Fruit fly (Drosophila melanogaster) whole organism, embryonic: Measurements from ENCODE around the gene GAPcenA.

Experiments used
- B-H1 ChIP-seq: fragments of 200-800 bp; sonication (Bioruptor generic); IDR thresholded peaks from 3 replicates; pipeline ENCODE4 v1.3.6; 2022; ENCODE audit warnings: missing biosample characterization, missing genetic modification characterization
- B-H2 ChIP-seq: fragments of 200-800 bp; sonication (Bioruptor generic); optimal IDR thresholded peaks from 2 replicates; lab custom pipeline; 2018; ENCODE audit warnings: missing biosample characterization, mild to moderate bottlenecking, missing genetic modification characterization
- CG10209 ChIP-seq: fragments of 200-800 bp; sonication (Bioruptor generic); optimal IDR thresholded peaks from 3 replicates; lab custom pipeline; 2017; ENCODE audit warnings: missing biosample characterization, mild to moderate bottlenecking, missing genetic modification characterization, missing genetic modification reagents
- CG1024 ChIP-seq: fragments of 200-800 bp; sonication (Bioruptor generic); IDR thresholded peaks from 2 replicates; pipeline ENCODE4 v1.3.6; 2022; ENCODE audit warnings: missing biosample characterization, missing genetic modification characterization
- CG10654 ChIP-seq: fragments of 200-800 bp; sonication (Bioruptor generic); optimal IDR thresholded peaks from 2 replicates; lab custom pipeline; 2016; ENCODE audit warnings: missing biosample characterization, missing genetic modification characterization
- CG10979 ChIP-seq: fragments of 200-800 bp; sonication (Bioruptor generic); optimal IDR thresholded peaks from 2 replicates; lab custom pipeline; 2018; ENCODE audit warnings: missing biosample characterization, mild to moderate bottlenecking, missing genetic modification characterization, moderate library complexity
- CG11560 ChIP-seq: fragments of 200-800 bp; sonication (Bioruptor generic); IDR thresholded peaks from 3 replicates; pipeline ENCODE4 v1.3.6; 2022; ENCODE audit warnings: missing biosample characterization, missing genetic modification characterization
- CG15011 ChIP-seq: fragments of 200-800 bp; sonication (Bioruptor generic); optimal IDR thresholded peaks from 3 replicates; lab custom pipeline; 2018; ENCODE audit warnings: missing biosample characterization, mild to moderate bottlenecking, missing genetic modification characterization
- CG18764 ChIP-seq: fragments of 200-800 bp; sonication (Bioruptor generic); optimal IDR thresholded peaks from 3 replicates; lab custom pipeline; 2016; ENCODE audit warnings: missing biosample characterization, missing genetic modification characterization
- CG2129 ChIP-seq: fragments of 200-800 bp; sonication (Bioruptor generic); IDR thresholded peaks from 2 replicates; pipeline ENCODE4 v1.3.6; 2022; ENCODE audit warnings: missing biosample characterization, missing genetic modification characterization; ENCODE audit not compliant: partially characterized antibody
- CG33213 ChIP-seq: fragments of 200-800 bp; sonication (Bioruptor generic); optimal IDR thresholded peaks from 3 replicates; lab custom pipeline; 2016; ENCODE audit warnings: missing biosample characterization, missing genetic modification characterization
- CG34376 ChIP-seq: fragments of 200-800 bp; sonication (Bioruptor generic); optimal IDR thresholded peaks from 2 replicates; lab custom pipeline; 2018; ENCODE audit warnings: missing biosample characterization, mild to moderate bottlenecking, missing genetic modification characterization
- CG3726 ChIP-seq: fragments of 200-800 bp; sonication (Bioruptor generic); IDR thresholded peaks from 3 replicates; pipeline ENCODE4, ENCODE4 v1.3.6; 2022; ENCODE audit warnings: missing biosample characterization, missing genetic modification characterization
- CG4707 ChIP-seq: fragments of 200-800 bp; sonication (Bioruptor generic); optimal IDR thresholded peaks from 2 replicates; lab custom pipeline; 2018; ENCODE audit warnings: missing biosample characterization, mild to moderate bottlenecking, missing genetic modification characterization, moderate library complexity
- CG5953 ChIP-seq: fragments of 200-800 bp; sonication (Bioruptor generic); IDR thresholded peaks from 2 replicates; pipeline ENCODE4 v1.3.6; 2022; ENCODE audit warnings: missing biosample characterization, missing genetic modification characterization
- CG7556 ChIP-seq: fragments of 200-800 bp; sonication (Bioruptor generic); optimal IDR thresholded peaks from 2 replicates; lab custom pipeline; 2017; ENCODE audit warnings: missing biosample characterization, mild to moderate bottlenecking, missing genetic modification characterization
- CG7839 ChIP-seq: fragments of 200-800 bp; sonication (Bioruptor generic); optimal IDR thresholded peaks from 3 replicates; lab custom pipeline; 2018; ENCODE audit warnings: missing biosample characterization, mild to moderate bottlenecking, missing genetic modification characterization, moderate library complexity
- CG8281 ChIP-seq: fragments of 200-800 bp; sonication (Bioruptor generic); optimal IDR thresholded peaks from 2 replicates; lab custom pipeline; 2018; ENCODE audit warnings: missing biosample characterization, mild to moderate bottlenecking, missing genetic modification characterization, moderate library complexity
- CG8388 ChIP-seq: fragments of 200-800 bp; sonication (Bioruptor generic); optimal IDR thresholded peaks from 2 replicates; lab custom pipeline; 2019; ENCODE audit warnings: missing biosample characterization, mild to moderate bottlenecking, missing genetic modification characterization, moderate library complexity
- Chrac-16 ChIP-seq: fragments of 200-800 bp; sonication (Bioruptor generic); optimal IDR thresholded peaks from 3 replicates; lab custom pipeline; 2016; ENCODE audit warnings: missing biosample characterization, missing genetic modification characterization
- Dref ChIP-seq: fragments of 200-800 bp; sonication (Bioruptor generic); IDR thresholded peaks from 2 replicates; pipeline ENCODE4 v1.3.6; 2022; ENCODE audit warnings: missing biosample characterization, missing genetic modification characterization
- GATAe ChIP-seq: fragments of 200-800 bp; sonication (Bioruptor generic); conservative IDR thresholded peaks from 2 replicates; pipeline ENCODE4 v1.3.6; 2022; ENCODE audit warnings: missing biosample characterization, missing genetic modification characterization
- HHEX ChIP-seq: fragments of 200-800 bp; sonication (Bioruptor generic); optimal IDR thresholded peaks from 3 replicates; lab custom pipeline; 2017; ENCODE audit warnings: missing biosample characterization, mild to moderate bottlenecking, missing genetic modification characterization, missing genetic modification reagents
- Jarid2 ChIP-seq: fragments of 200-800 bp; sonication (Bioruptor generic); optimal IDR thresholded peaks from 3 replicates; lab custom pipeline; 2017; ENCODE audit warnings: mild to moderate bottlenecking, missing biosample characterization, missing genetic modification reagents, missing genetic modification characterization
- MBD-R2 ChIP-seq: fragments of 200-800 bp; sonication (Bioruptor generic); IDR thresholded peaks from 2 replicates; pipeline ENCODE4 v1.3.6; 2022; ENCODE audit warnings: missing biosample characterization, missing genetic modification characterization
- Nf-YA ChIP-seq: fragments of 200-800 bp; sonication (Bioruptor generic); IDR thresholded peaks from 2 replicates; pipeline ENCODE4 v1.3.6; 2022; ENCODE audit warnings: missing biosample characterization, missing genetic modification characterization
- Optix ChIP-seq: fragments of 200-800 bp; sonication (Bioruptor generic); IDR thresholded peaks from 3 replicates; pipeline ENCODE4 v1.3.6; 2022; ENCODE audit warnings: missing biosample characterization, missing genetic modification characterization
- Sox100B ChIP-seq: fragments of 200-800 bp; sonication (Bioruptor generic); optimal IDR thresholded peaks from 3 replicates; lab custom pipeline; 2018; ENCODE audit warnings: missing biosample characterization, mild to moderate bottlenecking, missing genetic modification characterization
- Xbp1 ChIP-seq: fragments of 200-800 bp; sonication (Bioruptor generic); optimal IDR thresholded peaks from 3 replicates; lab custom pipeline; 2016; ENCODE audit warnings: missing biosample characterization, mild to moderate bottlenecking, missing genetic modification characterization
- Xrp1 ChIP-seq: fragments of 200-800 bp; sonication (Bioruptor generic); IDR thresholded peaks from 2 replicates; pipeline ENCODE4 v1.3.6; 2022; ENCODE audit warnings: missing biosample characterization, missing genetic modification characterization
- chinmo ChIP-seq: fragments of 200-800 bp; sonication (Bioruptor generic); IDR thresholded peaks from 4 replicates; pipeline ENCODE4 v1.3.6; 2022; ENCODE audit warnings: missing biosample characterization, missing genetic modification characterization; ENCODE audit not compliant: partially characterized antibody
- eve ChIP-seq, 2 experiments: fragments of >200 bp; optimal IDR thresholded peaks; 2 replicates each; lab custom pipeline; 2017; ENCODE audit warnings: missing biosample characterization in 2 of 2, missing genetic modification characterization in 2 of 2
- ewg ChIP-seq: fragments of 200-800 bp; sonication (Bioruptor generic); optimal IDR thresholded peaks from 3 replicates; lab custom pipeline; 2017; ENCODE audit warnings: mild to moderate bottlenecking, missing biosample characterization, missing genetic modification reagents, missing genetic modification characterization
- ftz-f1 ChIP-seq: fragments of 200-800 bp; sonication (Bioruptor generic); optimal IDR thresholded peaks from 2 replicates; lab custom pipeline; 2016; ENCODE audit warnings: missing biosample characterization, missing genetic modification characterization
- grn ChIP-seq: fragments of 200-800 bp; sonication (Bioruptor generic); optimal IDR thresholded peaks from 3 replicates; lab custom pipeline; 2017; ENCODE audit warnings: missing biosample characterization, missing genetic modification characterization
- ken ChIP-seq: fragments of 200-800 bp; sonication (Bioruptor generic); IDR thresholded peaks from 3 replicates; pipeline ENCODE4 v1.3.6; 2022; ENCODE audit warnings: missing biosample characterization, missing genetic modification characterization
- lab ChIP-seq: fragments of 200-800 bp; sonication (Bioruptor generic); optimal IDR thresholded peaks from 3 replicates; lab custom pipeline; 2017; ENCODE audit warnings: missing biosample characterization, missing genetic modification characterization, mild to moderate bottlenecking, moderate library complexity, missing genetic modification reagents
- lmd ChIP-seq: fragments of 200-800 bp; sonication (Bioruptor generic); IDR thresholded peaks from 2 replicates; pipeline ENCODE4 v1.3.6; 2022; ENCODE audit warnings: missing biosample characterization, missing genetic modification characterization
- nau ChIP-seq: fragments of 200-800 bp; sonication (Bioruptor generic); optimal IDR thresholded peaks from 3 replicates; lab custom pipeline; 2017; ENCODE audit warnings: missing biosample characterization, mild to moderate bottlenecking, missing genetic modification characterization, missing genetic modification reagents
- p53 ChIP-seq: fragments of 200-800 bp; sonication (Bioruptor generic); optimal IDR thresholded peaks from 2 replicates; lab custom pipeline; 2016; ENCODE audit warnings: missing biosample characterization, missing genetic modification characterization
- pan ChIP-seq, 4 experiments: fragments of >200 bp in 3 of 4; fragments of 200-800 bp in 1 of 4; sonication (Bioruptor generic) in 1 of 4; optimal IDR thresholded peaks in 3 of 4; IDR thresholded peaks in 1 of 4; 2 replicates each; pipeline versions ENCODE4 v1.3.6 to Lab custom; 2017 to 2022; ENCODE audit warnings: missing biosample characterization in 2 of 4, missing genetic modification characterization in 2 of 4, mixed read lengths in 1 of 4
- sob ChIP-seq: fragments of 200-800 bp; sonication (Bioruptor generic); IDR thresholded peaks from 2 replicates; pipeline ENCODE4 v1.3.6; 2022; ENCODE audit warnings: missing biosample characterization, missing genetic modification characterization
- tgo ChIP-seq: fragments of 200-800 bp; sonication (Bioruptor generic); IDR thresholded peaks from 3 replicates; pipeline ENCODE4 v1.3.6; 2022; ENCODE audit warnings: missing biosample characterization, missing genetic modification characterization
- unc-4 ChIP-seq: fragments of 200-800 bp; sonication (Bioruptor generic); IDR thresholded peaks from 2 replicates; pipeline ENCODE4 v1.3.6; 2022; ENCODE audit warnings: missing biosample characterization, missing genetic modification characterization; ENCODE audit not compliant: partially characterized antibody
- usp ChIP-seq: fragments of >200 bp; optimal IDR thresholded peaks from 2 replicates; lab custom pipeline; 2017; ENCODE audit warnings: missing biosample characterization, missing genetic modification characterization
- wek ChIP-seq: fragments of 200-800 bp; sonication (Bioruptor generic); optimal IDR thresholded peaks from 3 replicates; lab custom pipeline; 2018; ENCODE audit warnings: missing biosample characterization, mild to moderate bottlenecking, missing genetic modification characterization, moderate library complexity
- z ChIP-seq: fragments of 200-800 bp; sonication (Bioruptor generic); IDR thresholded peaks from 3 replicates; pipeline ENCODE4 v1.3.6; 2022; ENCODE audit warnings: missing biosample characterization, missing genetic modification characterization
- zfh2 ChIP-seq: fragments of 200-800 bp; sonication (Bioruptor generic); optimal IDR thresholded peaks from 2 replicates; lab custom pipeline; 2016; ENCODE audit warnings: missing biosample characterization, missing genetic modification characterization

The GAPcenA gene

DNA sequence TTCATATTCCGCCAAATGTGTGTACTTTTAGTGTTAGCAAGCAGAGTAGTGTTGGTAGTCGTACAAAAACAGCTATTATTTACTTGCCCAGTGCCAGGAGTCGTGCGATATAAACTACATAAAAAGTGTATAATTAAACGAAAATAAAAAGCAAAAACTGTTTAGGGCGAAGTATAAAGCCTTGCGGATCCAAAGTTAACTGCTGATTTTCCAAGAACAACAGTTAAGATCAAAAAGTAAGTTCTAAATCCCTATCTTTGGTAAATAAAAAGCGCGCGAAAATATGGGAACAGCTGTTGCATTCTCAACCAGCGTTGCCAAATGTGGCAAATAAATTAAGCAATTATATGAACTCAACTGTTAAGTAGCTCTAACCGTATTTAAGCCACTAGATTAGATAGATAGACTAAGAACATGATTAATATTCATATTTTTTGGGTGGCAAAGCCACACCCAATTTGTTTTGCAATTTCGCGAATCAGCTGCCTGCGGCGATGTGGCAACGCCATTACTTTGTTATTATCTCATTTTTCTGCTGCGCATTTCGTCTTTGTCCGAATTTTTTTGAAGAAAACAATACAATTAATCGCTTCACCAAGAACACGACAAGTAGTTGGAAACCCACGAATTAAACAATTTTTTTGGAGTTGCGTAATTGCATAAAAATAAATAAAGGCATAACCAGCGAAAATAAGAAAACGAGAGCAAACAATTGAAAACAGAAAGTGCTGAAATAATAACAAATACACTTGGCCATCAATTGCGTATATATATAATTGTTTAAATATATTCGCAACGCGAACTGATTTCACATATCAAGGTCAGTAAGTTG, 5.9 kb upstream of the GAPcenA start, which contains the start of the genes Prim1 and CG7083 (continued):
- TF ChIP-seq Dref (GFP tag; lab: Robert Waterston, UW) (no peak), sob (GFP tag; lab: Robert Waterston, UW) (0 out of 2 replicates have a peak, but pooled peaks have one; percentile 42), HHEX (GFP tag; lab: Kevin White, UChicago) (peak; percentile 20), CG8388 (GFP tag; lab: Kevin White, UChicago) (peak; percentile 51), B-H1 (GFP tag; lab: Robert Waterston, UW) (no peak), Optix (GFP tag; lab: Robert Waterston, UW) (no peak), nau (GFP tag; lab: Kevin White, UChicago) (no peak), unc-4 (GFP tag; lab: Robert Waterston, UW) (peak; percentile 33; the same call in 1 of the 2 replicates), MBD-R2 (GFP tag; lab: Robert Waterston, UW) (peak; percentile 67), CG7556 (GFP tag; lab: Kevin White, UChicago) (peak; percentile 38), p53 (GFP tag; lab: Kevin White, UChicago) (no peak), CG2129 (no peak), CG18764 (GFP tag; lab: Kevin White, UChicago) (peak; percentile 29), CG33213 (GFP tag; lab: Kevin White, UChicago) (peak; percentile 32), Chrac-16 (GFP tag; lab: Kevin White, UChicago) (peak; percentile 55), CG10654 (peak; percentile 54), ken (0 out of 3 replicates have a peak, but pooled peaks have one; percentile 35), CG1024 (GFP tag; lab: Robert Waterston, UW) (no peak), CG15011 (GFP tag; lab: Kevin White, UChicago) (no peak), zfh2 (peak; percentile 57), Jarid2 (GFP tag; lab: Kevin White, UChicago) (no peak), tgo (GFP tag; lab: Robert Waterston, UW) (peak; percentile 30; the same call in 1 of the 3 replicates), pan (optimal IDR thresholded peaks at IDR 0.05; lab: Kevin White, UChicago) (no peak), pan (GFP tag; optimal IDR thresholded peaks at IDR 0.05 in 1 of 2, IDR thresholded peaks at IDR 0.05 in 1 of 2) (peak in 1 of 2 experiments; percentile 64), CG5953 (GFP tag; lab: Robert Waterston, UW) (no peak), CG8281 (tag; lab: Kevin White, UChicago) (no peak), CG4707 (GFP tag; lab: Kevin White, UChicago) (no peak), CG10209 (GFP tag; lab: Kevin White, UChicago) (peak; percentile 62), usp (GFP tag; lab: Kevin White, UChicago) (no peak), lab (GFP tag; lab: Kevin White, UChicago) (peak; percentile 67), Nf-YA (GFP tag; lab: Robert Waterston, UW) (no peak), CG10979 (tag; lab: Kevin White, UChicago) (peak; percentile 50), ftz-f1 (peak; percentile 0), chinmo (GFP tag; lab: Robert Waterston, UW) (no peak), z (GFP tag; lab: Robert Waterston, UW) (no peak), GATAe (GFP tag; lab: Robert Waterston, UW) (no peak; the same call in 1 of the 2 replicates), CG7839 (tag; lab: Kevin White, UChicago) (peak; percentile 33), Xrp1 (GFP tag; lab: Robert Waterston, UW) (peak; percentile 61), eve (GFP tag; optimal IDR thresholded peaks at IDR 0.05; lab: Kevin White, UChicago) (no peak), CG11560 (no peak), CG3726 (GFP tag; lab: Robert Waterston, UW) (no peak), lmd (no peak), CG34376 (GFP tag; lab: Kevin White, UChicago) (peak; percentile 67), Xbp1 (GFP tag; lab: Kevin White, UChicago) (peak; percentile 75), wek (GFP tag; lab: Kevin White, UChicago) (peak; percentile 44), B-H2 (peak; percentile 55), grn (peak; percentile 22), Sox100B (GFP tag; lab: Kevin White, UChicago) (peak; percentile 55), ewg (GFP tag; lab: Kevin White, UChicago) (peak; percentile 54)
